Fruit fly (Drosophila melanogaster) whole organism, embryonic: ENCODE measurements around the gene CG33647.

Experiments used
- Bgb ChIP-seq: fragments of 200-800 bp; sonication (Bioruptor generic); IDR thresholded peaks from 2 replicates; pipeline ENCODE4 v1.3.6; 2022; ENCODE audit warnings: missing biosample characterization, missing genetic modification characterization; ENCODE audit not compliant: partially characterized antibody
- CG10543 ChIP-seq: fragments of 200-800 bp; sonication (Bioruptor generic); optimal IDR thresholded peaks from 3 replicates; lab custom pipeline; 2017; ENCODE audit warnings: missing biosample characterization, mild to moderate bottlenecking, missing genetic modification characterization, moderate library complexity
- CG11093 ChIP-seq: fragments of 200-800 bp; sonication (Bioruptor generic); IDR thresholded peaks from 3 replicates; pipeline ENCODE4 v1.3.6; 2022; ENCODE audit warnings: missing biosample characterization, missing genetic modification characterization
- CG12104 ChIP-seq: fragments of 200-800 bp; sonication (Bioruptor generic); optimal IDR thresholded peaks from 3 replicates; lab custom pipeline; 2016; ENCODE audit warnings: missing biosample characterization, missing genetic modification characterization
- CG12769 ChIP-seq: fragments of 200-800 bp; sonication (Bioruptor generic); optimal IDR thresholded peaks from 2 replicates; lab custom pipeline; 2019; ENCODE audit warnings: missing biosample characterization, mild to moderate bottlenecking, missing genetic modification characterization, moderate library complexity
- CG14050 ChIP-seq: fragments of 200-800 bp; sonication (Bioruptor generic); IDR thresholded peaks from 3 replicates; pipeline ENCODE4 v1.3.6; 2022; ENCODE audit warnings: missing biosample characterization, missing genetic modification characterization
- CG16815 ChIP-seq: fragments of 200-800 bp; sonication (Bioruptor generic); optimal IDR thresholded peaks from 3 replicates; lab custom pipeline; 2017; ENCODE audit warnings: missing biosample characterization, mild to moderate bottlenecking, missing genetic modification characterization
- CG17912 ChIP-seq: fragments of 200-800 bp; sonication (Bioruptor generic); optimal IDR thresholded peaks from 2 replicates; lab custom pipeline; 2018; ENCODE audit warnings: missing biosample characterization, mild to moderate bottlenecking, missing genetic modification characterization
- CG18764 ChIP-seq: fragments of 200-800 bp; sonication (Bioruptor generic); optimal IDR thresholded peaks from 3 replicates; lab custom pipeline; 2016; ENCODE audit warnings: missing biosample characterization, missing genetic modification characterization
- CG2199 ChIP-seq: fragments of 200-800 bp; sonication (Bioruptor generic); IDR thresholded peaks from 3 replicates; pipeline ENCODE4 v1.3.6; 2022; ENCODE audit warnings: missing biosample characterization, missing genetic modification characterization
- CG2678 ChIP-seq: fragments of 200-800 bp; sonication (Bioruptor generic); optimal IDR thresholded peaks from 3 replicates; lab custom pipeline; 2019; ENCODE audit warnings: missing biosample characterization, mild to moderate bottlenecking, missing genetic modification characterization, moderate library complexity
- CG32772 ChIP-seq: fragments of 200-800 bp; sonication (Bioruptor generic); IDR thresholded peaks from 2 replicates; pipeline ENCODE4 v1.3.6; 2022; ENCODE audit warnings: missing biosample characterization, missing genetic modification characterization
- CG5245 ChIP-seq: fragments of 200-800 bp; sonication (Bioruptor generic); optimal IDR thresholded peaks from 3 replicates; lab custom pipeline; 2016; ENCODE audit warnings: missing biosample characterization, missing genetic modification characterization
- CG6813 ChIP-seq: fragments of 200-800 bp; sonication (Bioruptor generic); optimal IDR thresholded peaks from 2 replicates; lab custom pipeline; 2017; ENCODE audit warnings: missing biosample characterization, missing genetic modification characterization, mild to moderate bottlenecking, moderate library complexity, missing genetic modification reagents
- CG7271 ChIP-seq: fragments of 200-800 bp; sonication (Bioruptor generic); optimal IDR thresholded peaks from 2 replicates; lab custom pipeline; 2018; ENCODE audit warnings: missing biosample characterization, mild to moderate bottlenecking, missing genetic modification characterization, moderate library complexity
- CkIIα-i1 ChIP-seq: fragments of 200-800 bp; sonication (Bioruptor generic); IDR thresholded peaks from 2 replicates; pipeline ENCODE4 v1.3.6; 2022; ENCODE audit warnings: missing biosample characterization, missing genetic modification characterization
- E2f2 ChIP-seq: fragments of 200-800 bp; sonication (Bioruptor generic); IDR thresholded peaks from 2 replicates; pipeline ENCODE4 v1.3.6; 2022; ENCODE audit warnings: missing biosample characterization, missing genetic modification characterization
- Ets97D ChIP-seq: fragments of 200-800 bp; sonication (Bioruptor generic); optimal IDR thresholded peaks from 3 replicates; lab custom pipeline; 2016; ENCODE audit warnings: missing biosample characterization, missing genetic modification characterization
- Hey ChIP-seq: fragments of 200-800 bp; sonication (Bioruptor generic); optimal IDR thresholded peaks from 3 replicates; lab custom pipeline; 2018; ENCODE audit warnings: missing biosample characterization, mild to moderate bottlenecking, missing genetic modification characterization
- Hr51 ChIP-seq, 2 experiments: fragments of 200-800 bp; sonication (Bioruptor generic); optimal IDR thresholded peaks; 2 replicates in 1 of 2; 3 replicates in 1 of 2; lab custom pipeline; 2016 to 2018; ENCODE audit warnings: missing biosample characterization in 2 of 2, missing genetic modification characterization in 2 of 2, mild to moderate bottlenecking in 1 of 2, moderate library complexity in 1 of 2
- Jarid2 ChIP-seq: fragments of 200-800 bp; sonication (Bioruptor generic); optimal IDR thresholded peaks from 3 replicates; lab custom pipeline; 2017; ENCODE audit warnings: mild to moderate bottlenecking, missing biosample characterization, missing genetic modification reagents, missing genetic modification characterization
- NFAT ChIP-seq: fragments of 200-800 bp; sonication (Bioruptor generic); IDR thresholded peaks from 2 replicates; pipeline ENCODE4 v1.3.6; 2022; ENCODE audit warnings: missing biosample characterization, missing genetic modification characterization
- Opbp ChIP-seq: fragments of 200-800 bp; sonication (Bioruptor generic); IDR thresholded peaks from 3 replicates; pipeline ENCODE4 v1.3.6; 2022; ENCODE audit warnings: missing biosample characterization, missing genetic modification characterization; ENCODE audit not compliant: partially characterized antibody
- Scr ChIP-seq: fragments of 200-800 bp; sonication (Bioruptor generic); IDR thresholded peaks from 2 replicates; pipeline ENCODE4 v1.3.6; 2022; ENCODE audit warnings: missing biosample characterization, missing genetic modification characterization; ENCODE audit not compliant: partially characterized antibody
- Sox100B ChIP-seq: fragments of 200-800 bp; sonication (Bioruptor generic); optimal IDR thresholded peaks from 3 replicates; lab custom pipeline; 2018; ENCODE audit warnings: missing biosample characterization, mild to moderate bottlenecking, missing genetic modification characterization
- Sry-β ChIP-seq: fragments of 200-800 bp; sonication (Bioruptor generic); optimal IDR thresholded peaks from 2 replicates; lab custom pipeline; 2018; ENCODE audit warnings: missing biosample characterization, mild to moderate bottlenecking, missing genetic modification characterization, moderate library complexity
- Stat92E ChIP-seq, 3 experiments: fragments of >200 bp in 2 of 3; fragments of 200-800 bp in 1 of 3; sonication (Bioruptor generic) in 1 of 3; optimal IDR thresholded peaks; 2 replicates each; lab custom pipeline; 2017 to 2019; ENCODE audit warnings: missing biosample characterization in 3 of 3, missing genetic modification characterization in 3 of 3, mild to moderate bottlenecking in 1 of 3, moderate library complexity in 1 of 3
- abd-A ChIP-seq: fragments of 200-800 bp; sonication (Bioruptor generic); optimal IDR thresholded peaks from 3 replicates; lab custom pipeline; 2019; ENCODE audit warnings: missing biosample characterization, mild to moderate bottlenecking, missing genetic modification characterization, moderate library complexity
- az2 ChIP-seq: fragments of 200-800 bp; sonication (Bioruptor generic); optimal IDR thresholded peaks from 3 replicates; lab custom pipeline; 2016; ENCODE audit warnings: missing biosample characterization, missing genetic modification characterization
- bcd ChIP-seq: fragments of 200-800 bp; sonication (Bioruptor generic); optimal IDR thresholded peaks from 2 replicates; lab custom pipeline; 2017; ENCODE audit warnings: missing biosample characterization, mild to moderate bottlenecking, missing genetic modification characterization
- bsh ChIP-seq, 2 experiments: fragments of 200-800 bp; sonication (Bioruptor generic); optimal IDR thresholded peaks; 2 replicates each; lab custom pipeline; 2017 to 2018; ENCODE audit warnings: mild to moderate bottlenecking in 2 of 2, missing biosample characterization in 2 of 2, missing genetic modification characterization in 2 of 2, moderate library complexity in 1 of 2
- cas ChIP-seq: fragments of 200-800 bp; sonication (Bioruptor generic); IDR thresholded peaks from 2 replicates; pipeline ENCODE4 v1.3.6; 2022; ENCODE audit warnings: missing biosample characterization, missing genetic modification characterization
- cato ChIP-seq: fragments of 200-800 bp; sonication (Bioruptor generic); optimal IDR thresholded peaks from 2 replicates; lab custom pipeline; 2016; ENCODE audit warnings: missing biosample characterization, missing genetic modification characterization, borderline replicate concordance
- crol ChIP-seq: fragments of 200-800 bp; sonication (Bioruptor generic); IDR thresholded peaks from 2 replicates; pipeline ENCODE4 v1.3.6; 2022; ENCODE audit warnings: missing biosample characterization, missing genetic modification characterization
- cwo ChIP-seq: fragments of 200-800 bp; sonication (Bioruptor generic); optimal IDR thresholded peaks from 3 replicates; lab custom pipeline; 2017; ENCODE audit warnings: missing biosample characterization, missing genetic modification characterization, mild to moderate bottlenecking, moderate library complexity, missing genetic modification reagents
- fru ChIP-seq: fragments of >200 bp; optimal IDR thresholded peaks from 2 replicates; lab custom pipeline; 2017
- gsb-n ChIP-seq: fragments of 200-800 bp; sonication (Bioruptor generic); optimal IDR thresholded peaks from 3 replicates; lab custom pipeline; 2018; ENCODE audit warnings: missing biosample characterization, mild to moderate bottlenecking, missing genetic modification characterization
- inv ChIP-seq: fragments of 200-800 bp; sonication (Bioruptor generic); IDR thresholded peaks from 2 replicates; pipeline ENCODE4 v1.3.6; 2022; ENCODE audit warnings: missing biosample characterization, missing genetic modification characterization; ENCODE audit not compliant: partially characterized antibody
- klu ChIP-seq: fragments of 200-800 bp; sonication (Bioruptor generic); IDR thresholded peaks from 2 replicates; pipeline ENCODE4 v1.3.6; 2022; ENCODE audit warnings: missing biosample characterization, missing genetic modification characterization
- lov ChIP-seq, 2 experiments: fragments of 200-800 bp in 1 of 2; fragments of >200 bp in 1 of 2; sonication (Bioruptor generic) in 1 of 2; IDR thresholded peaks in 1 of 2; optimal IDR thresholded peaks in 1 of 2; 2 replicates in 1 of 2; 3 replicates in 1 of 2; pipeline versions ENCODE4 v1.3.6 to Lab custom; 2017 to 2022; ENCODE audit warnings: missing biosample characterization in 1 of 2, missing genetic modification characterization in 1 of 2
- onecut ChIP-seq: fragments of 200-800 bp; sonication (Bioruptor generic); IDR thresholded peaks from 2 replicates; pipeline ENCODE4 v1.3.6; 2022; ENCODE audit warnings: missing biosample characterization, missing genetic modification characterization
- sd ChIP-seq: fragments of 200-800 bp; sonication (Bioruptor generic); optimal IDR thresholded peaks from 3 replicates; lab custom pipeline; 2018; ENCODE audit warnings: missing biosample characterization, mild to moderate bottlenecking, missing genetic modification characterization, moderate library complexity
- sens ChIP-seq: fragments of 200-800 bp; sonication (Bioruptor generic); peaks from one replicate; lab custom pipeline; 2016; ENCODE audit warnings: missing biosample characterization, missing genetic modification characterization
- sens-2 ChIP-seq: fragments of 200-800 bp; sonication (Bioruptor generic); IDR thresholded peaks from 2 replicates; pipeline ENCODE4 v1.3.6; 2022; ENCODE audit warnings: missing biosample characterization, missing genetic modification characterization
- sisA ChIP-seq: fragments of 200-800 bp; sonication (Bioruptor generic); IDR thresholded peaks from 2 replicates; pipeline ENCODE4 v1.3.6; 2022; ENCODE audit warnings: missing biosample characterization, missing genetic modification characterization
- sr ChIP-seq: fragments of 200-800 bp; sonication (Bioruptor generic); IDR thresholded peaks from 3 replicates; pipeline ENCODE4 v1.3.6; 2022; ENCODE audit warnings: missing biosample characterization, missing genetic modification characterization
- trh ChIP-seq: fragments of 200-800 bp; sonication (Bioruptor generic); optimal IDR thresholded peaks from 2 replicates; lab custom pipeline; 2016; ENCODE audit warnings: missing biosample characterization, missing genetic modification characterization
- vvl ChIP-seq: fragments of 200-800 bp; sonication (Bioruptor generic); IDR thresholded peaks from 2 replicates; pipeline ENCODE4 v1.3.6; 2022; ENCODE audit warnings: missing biosample characterization, missing genetic modification characterization

Gene CG33647

DNA sequence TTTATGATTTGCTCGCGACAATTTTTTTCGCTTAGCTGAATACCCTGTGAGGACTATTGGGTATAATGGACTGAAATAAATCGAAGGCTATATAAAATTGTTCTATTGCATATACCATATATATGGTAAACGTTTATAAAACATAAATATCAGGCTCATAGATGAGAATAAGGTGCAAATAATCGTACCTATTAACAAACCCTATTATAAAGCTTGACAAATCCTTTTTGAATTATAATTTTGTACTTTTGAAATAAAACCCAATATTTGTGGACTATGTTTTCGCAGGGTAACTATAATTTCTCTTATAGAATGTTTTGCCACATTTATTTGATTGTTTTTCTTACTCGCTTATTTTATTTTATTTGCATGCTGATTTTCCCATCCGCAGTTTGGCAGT is 39.5 kb upstream of the CG33647 start:
- TF ChIP-seq sens (GFP tag; lab: Kevin White, UChicago) (peak; percentile 11), CG12769 (tag; lab: Kevin White, UChicago) (no peak)

DNA sequence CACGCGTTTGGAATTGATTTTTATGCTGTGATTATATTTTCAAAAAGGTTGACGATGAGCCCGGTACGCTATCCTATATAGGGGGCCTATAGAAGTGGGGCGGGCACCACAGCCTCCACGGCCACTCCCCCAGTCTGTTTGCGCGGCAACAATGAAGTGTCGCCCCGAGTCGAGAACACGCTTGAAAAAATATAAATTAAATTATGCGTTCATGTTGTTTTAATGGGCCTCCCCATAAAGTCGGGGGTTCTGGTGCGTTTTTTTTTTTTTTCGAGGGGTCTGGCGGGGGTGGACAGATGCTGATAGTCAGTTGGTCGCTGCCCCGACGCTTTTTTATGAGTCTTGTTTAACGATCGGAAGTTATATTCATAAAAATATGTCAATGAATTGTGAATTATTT is 38.8 kb upstream of the CG33647 start:
- TF ChIP-seq lov (optimal IDR thresholded peaks at IDR 0.05; lab: Kevin White, UChicago) (no peak), lov (GFP tag; IDR thresholded peaks at IDR 0.05; lab: Robert Waterston, UW) (no peak), Hr51 (GFP tag; optimal IDR thresholded peaks at IDR 0.05; lab: Kevin White, UChicago) (no peak), Ets97D (no peak), CG11093 (GFP tag; lab: Robert Waterston, UW) (no peak), CG2678 (tag; lab: Kevin White, UChicago) (no peak), cwo (GFP tag; lab: Kevin White, UChicago) (no peak), cato (GFP tag; lab: Kevin White, UChicago) (no peak), Scr (no peak), crol (GFP tag; lab: Robert Waterston, UW) (peak; percentile 42; the same call in 1 of the 2 replicates), Hey (tag; lab: Kevin White, UChicago) (no peak), CG32772 (GFP tag; lab: Robert Waterston, UW) (0 out of 2 replicates have a peak, but pooled peaks have one; percentile 34), CG5245 (no peak), klu (GFP tag; lab: Robert Waterston, UW) (no peak), E2f2 (GFP tag; lab: Robert Waterston, UW) (0 out of 2 replicates have a peak, but pooled peaks have one; percentile 8), NFAT (0 out of 2 replicates have a peak, but pooled peaks have one; percentile 29), bcd (GFP tag; lab: Kevin White, UChicago) (no peak), fru (lab: Kevin White, UChicago) (no peak), CkIIα-i1 (GFP tag; lab: Robert Waterston, UW) (no peak), CG10543 (GFP tag; lab: Kevin White, UChicago) (peak; percentile 15), CG14050 (GFP tag; lab: Robert Waterston, UW) (no peak), Sry-β (no peak), az2 (GFP tag; lab: Kevin White, UChicago) (no peak), sr (GFP tag; lab: Robert Waterston, UW) (0 out of 3 replicates have a peak, but pooled peaks have one; percentile 13), Opbp (GFP tag; lab: Robert Waterston, UW) (peak; percentile 40; the same call in 1 of the 3 replicates), cas (GFP tag; lab: Robert Waterston, UW) (no peak), trh (GFP tag; lab: Kevin White, UChicago) (no peak), Jarid2 (GFP tag; lab: Kevin White, UChicago) (no peak), sisA (GFP tag; lab: Robert Waterston, UW) (no peak), CG2199 (GFP tag; lab: Robert Waterston, UW) (0 out of 3 replicates have a peak, but pooled peaks have one; percentile 56), Sox100B (GFP tag; lab: Kevin White, UChicago) (no peak), sens-2 (GFP tag; lab: Robert Waterston, UW) (no peak), CG17912 (GFP tag; lab: Kevin White, UChicago) (no peak), CG18764 (GFP tag; lab: Kevin White, UChicago) (no peak), CG6813 (GFP tag; lab: Kevin White, UChicago) (no peak)

DNA sequence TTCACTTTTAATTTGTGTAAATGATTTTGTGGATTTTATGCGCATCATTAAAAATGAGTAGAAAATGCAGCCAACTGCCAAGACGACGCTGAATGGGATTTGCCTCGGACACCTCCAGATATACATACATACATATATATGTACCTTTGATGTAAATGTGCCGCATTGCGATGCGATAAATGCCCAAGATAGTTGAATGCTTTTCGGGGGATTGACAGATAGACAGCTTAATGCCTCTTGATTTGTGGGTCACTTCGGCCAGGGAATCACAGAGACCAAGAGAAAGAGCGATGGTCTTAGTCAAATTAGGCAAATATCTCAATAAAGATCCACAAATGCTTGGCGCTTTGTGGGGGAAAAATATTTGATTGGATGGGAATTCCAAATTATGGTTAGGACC is 37.4 kb upstream of the CG33647 start:
- TF ChIP-seq CG7271 (no peak), Bgb (no peak), Stat92E (GFP tag; optimal IDR thresholded peaks at IDR 0.05; lab: Kevin White, UChicago) (no peak), abd-A (peak; percentile 85), inv (GFP tag; lab: Robert Waterston, UW) (no peak), onecut (GFP tag; lab: Robert Waterston, UW) (no peak), CG12104 (no peak), bsh (GFP tag; optimal IDR thresholded peaks at IDR 0.05; lab: Kevin White, UChicago) (no peak), gsb-n (no peak), vvl (GFP tag; lab: Robert Waterston, UW) (peak; percentile 47; the same call in 1 of the 2 replicates), cwo (GFP tag; lab: Kevin White, UChicago) (no peak), sd (tag; lab: Kevin White, UChicago) (peak; percentile 78), CG16815 (GFP tag; lab: Kevin White, UChicago) (no peak)
